Worm (Caenorhabditis elegans) whole organism, L4 larva: ENCODE results near the gene F22E12.3.

Experiments used
- D1046.2 ChIP-seq: fragments of 200-800 bp; sonication (Bioruptor generic); IDR thresholded peaks from 2 replicates; pipeline ENCODE4 v1.3.6; 2022; ENCODE audit warnings: missing genetic modification characterization, missing compliant biosample characterization
- ceh-32 ChIP-seq: sonication (generic microtip); optimal IDR thresholded peaks from 2 replicates; lab custom pipeline; 2016; ENCODE audit warnings: mild to moderate bottlenecking, missing genetic modification characterization, missing compliant biosample characterization; ENCODE audit not compliant: poor library complexity
- daf-19 ChIP-seq: fragments of 200-800 bp; sonication (Bioruptor generic); conservative IDR thresholded peaks from 2 replicates; pipeline ENCODE4 v1.3.6; 2022; ENCODE audit warnings: missing genetic modification characterization, missing compliant biosample characterization
- egl-43 ChIP-seq: fragments of 200-800 bp; sonication (Bioruptor generic); IDR thresholded peaks from 2 replicates; pipeline ENCODE4 v1.3.6; 2022; ENCODE audit warnings: missing genetic modification reagents, missing genetic modification characterization, missing compliant biosample characterization
- lin-39 ChIP-seq: fragments of 150-350 bp; optimal IDR thresholded peaks from 2 replicates; lab custom pipeline; 2014; ENCODE audit warnings: missing biosample characterization, missing genetic modification reagents, missing genetic modification characterization
- nhr-10 ChIP-seq: fragments of 150-350 bp; optimal IDR thresholded peaks from 2 replicates; lab custom pipeline; 2014; ENCODE audit warnings: missing biosample characterization, missing genetic modification characterization
- nhr-48 ChIP-seq: sonication (generic microtip); optimal IDR thresholded peaks from 2 replicates; lab custom pipeline; 2016; ENCODE audit warnings: mild to moderate bottlenecking, missing genetic modification characterization, missing compliant biosample characterization
- skn-1 ChIP-seq: fragments of 150-350 bp; optimal IDR thresholded peaks from 2 replicates; lab custom pipeline; 2014; ENCODE audit warnings: missing biosample characterization, missing genetic modification characterization

DNA sequence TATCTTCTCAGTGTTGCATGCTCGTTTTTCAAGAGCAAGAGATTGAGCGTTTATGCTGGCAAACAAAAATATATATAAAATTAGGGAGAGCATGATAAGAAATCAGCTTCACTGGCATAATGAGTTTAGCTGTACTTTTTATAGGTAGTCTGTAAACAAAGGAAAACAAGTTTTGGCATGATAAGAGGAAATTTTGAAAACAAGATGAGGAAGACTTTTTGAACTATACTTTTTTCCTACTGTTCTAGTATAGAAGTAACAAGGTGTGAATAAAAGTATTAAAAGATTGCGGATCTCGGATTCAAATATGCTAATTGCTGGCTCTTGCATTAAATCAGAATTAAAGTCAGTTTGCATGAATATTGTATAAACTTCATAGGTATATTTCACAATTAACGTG, 44.2 kb downstream of the F22E12.3 start, which contains the start of gene F15H10.5:
- no peak for TF ChIP-seq nhr-10 (tag; lab: Kevin White, UChicago)
- TF ChIP-seq D1046.2 (GFP tag; lab: Robert Waterston, UW): no peak
- TF ChIP-seq nhr-48 (tag; lab: Kevin White, UChicago): no peak
- TF ChIP-seq skn-1 (tag; lab: Kevin White, UChicago): no peak
- TF ChIP-seq egl-43: no peak
- no peak for TF ChIP-seq ceh-32 (tag; lab: Kevin White, UChicago)
- TF ChIP-seq lin-39: no peak
- no peak for TF ChIP-seq daf-19 (GFP tag; lab: Robert Waterston, UW)
